Worm (Caenorhabditis elegans) whole organism, young adult: ENCODE measurements around the gene Y39A3B.7.
A peak's percentile ranks its signal among the peaks of the same experiment; 100 is the strongest.

ENCODE experiments used
- F22D6.2 ChIP-seq: sonication (generic microtip); optimal IDR thresholded peaks from 2 replicates; lab custom pipeline; 2016; ENCODE audit warnings: mild to moderate bottlenecking, missing genetic modification characterization, missing compliant biosample characterization
- egrh-3 ChIP-seq: fragments of 200-800 bp; sonication (Bioruptor generic); IDR thresholded peaks from 2 replicates; pipeline ENCODE4 v1.3.6; 2022; ENCODE audit warnings: missing genetic modification reagents, missing genetic modification characterization, missing compliant biosample characterization
- gei-17 ChIP-seq: fragments of 200-800 bp; sonication (Bioruptor generic); optimal IDR thresholded peaks from 2 replicates; lab custom pipeline; 2018; ENCODE audit warnings: mild to moderate bottlenecking, missing genetic modification characterization, missing compliant biosample characterization
- lin-54 ChIP-seq: fragments of 200-800 bp; sonication (Bioruptor generic); optimal IDR thresholded peaks from 2 replicates; lab custom pipeline; 2018; ENCODE audit warnings: mild to moderate bottlenecking, missing genetic modification characterization, missing compliant biosample characterization
- lsl-1 ChIP-seq: fragments of 200-800 bp; sonication (Bioruptor generic); optimal IDR thresholded peaks from 2 replicates; lab custom pipeline; 2018; ENCODE audit warnings: mild to moderate bottlenecking, missing genetic modification characterization, moderate library complexity, missing compliant biosample characterization
- xnd-1 ChIP-seq: sonication (generic microtip); optimal IDR thresholded peaks from 2 replicates; lab custom pipeline; 2016; ENCODE audit warnings: missing genotype, missing genetic modification reagents, missing genetic modification characterization, missing compliant biosample characterization
- zfh-2 ChIP-seq: fragments of 200-800 bp; sonication (Bioruptor generic); conservative IDR thresholded peaks from 2 replicates; pipeline ENCODE4 v1.3.6; 2022; ENCODE audit warnings: missing genetic modification reagents, missing genetic modification characterization, missing compliant biosample characterization

Y39A3B.7 gene

DNA sequence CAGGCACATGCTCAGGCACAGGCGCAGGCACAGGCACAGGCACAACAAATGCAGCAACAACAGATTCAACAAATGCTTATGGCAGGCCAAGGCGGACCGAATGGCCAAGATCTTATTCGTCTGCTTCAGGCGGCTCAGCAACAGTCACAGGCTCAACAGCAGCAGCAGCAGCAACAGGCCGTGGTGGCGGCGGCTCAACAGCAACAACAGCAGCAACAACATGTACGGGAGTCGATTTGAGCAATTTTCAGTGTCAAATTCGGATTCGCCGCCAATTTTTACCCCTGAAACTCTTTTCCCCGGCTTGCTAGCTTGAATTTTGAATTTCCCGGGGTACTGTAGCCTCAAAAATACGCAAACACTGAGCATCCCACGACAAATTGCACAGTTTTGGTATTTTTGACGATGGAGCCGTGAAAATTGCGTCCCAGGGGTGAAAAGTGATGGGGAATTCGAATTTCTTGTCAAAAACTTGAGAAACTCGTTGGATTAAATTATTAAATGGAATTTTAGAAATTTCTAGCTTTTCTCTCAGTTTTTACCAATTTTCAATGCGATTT, 46.8 kb downstream of the Y39A3B.7 start (continued):
- TF ChIP-seq xnd-1 (tag; lab: Kevin White, UChicago) = no peak
- no peak for TF ChIP-seq F22D6.2
- no peak for TF ChIP-seq gei-17 (GFP tag; lab: Kevin White, UChicago)

- TF ChIP-seq egrh-3 (GFP tag; lab: Robert Waterston, UW) = peak; percentile 50; the same call in 1 of the 2 replicates
- TF ChIP-seq lsl-1 = no peak
- TF ChIP-seq lin-54 = no peak
- TF ChIP-seq zfh-2 (GFP tag; lab: Robert Waterston, UW) = peak; percentile 74
- TF ChIP-seq, all 124 proteins: peak for 2
These were observed 50.6 kb downstream of the Y39A3B.7 start for ce11 chrIII:1934141-1934540.
